Fruit fly (Drosophila melanogaster) whole organism, prepupa: ENCODE measurements around the gene scat.

Experiments used
- CG6854 ChIP-seq: fragments of 200-800 bp; sonication (Bioruptor generic); optimal IDR thresholded peaks from 2 replicates; lab custom pipeline; 2017; ENCODE audit warnings: missing biosample characterization, mild to moderate bottlenecking, missing genetic modification characterization
- CG8319 ChIP-seq: fragments of 200-800 bp; sonication (Bioruptor generic); optimal IDR thresholded peaks from 3 replicates; lab custom pipeline; 2016; ENCODE audit warnings: missing biosample characterization, missing genetic modification characterization
- Lpt ChIP-seq: fragments of 200-800 bp; sonication (Bioruptor generic); optimal IDR thresholded peaks from 3 replicates; lab custom pipeline; 2016; ENCODE audit warnings: missing biosample characterization, missing genetic modification characterization

dm6 chr2L:9400153-9400552 is 31.1 kb upstream of the scat start:
- no peak for TF ChIP-seq CG8319 (GFP tag; lab: Kevin White, UChicago)
- TF ChIP-seq Lpt (GFP tag; lab: Kevin White, UChicago), result no peak
- TF ChIP-seq CG6854 (GFP tag; lab: Kevin White, UChicago), result no peak
